Worm (Caenorhabditis elegans) whole organism, L1 larva: ENCODE results near the gene srw-17.

Experiments
- aha-1 ChIP-seq: fragments of 150-350 bp; optimal IDR thresholded peaks from 2 replicates; lab custom pipeline; 2014; ENCODE audit warnings: missing biosample characterization, missing genetic modification characterization
- fkh-10 ChIP-seq: sonication (generic microtip); optimal IDR thresholded peaks from 2 replicates; lab custom pipeline; 2017; ENCODE audit warnings: missing biosample characterization, missing genetic modification reagents, missing genetic modification characterization
- jun-1 ChIP-seq: fragments of 150-350 bp; optimal IDR thresholded peaks from 2 replicates; lab custom pipeline; 2014; ENCODE audit warnings: missing biosample characterization, missing genetic modification reagents, missing genetic modification characterization
- lin-39 ChIP-seq: fragments of 150-350 bp; optimal IDR thresholded peaks from 2 replicates; lab custom pipeline; 2014; ENCODE audit warnings: missing biosample characterization, missing genetic modification reagents, missing genetic modification characterization
- nhr-11 ChIP-seq: fragments of 150-350 bp; optimal IDR thresholded peaks from 2 replicates; lab custom pipeline; 2014; ENCODE audit warnings: missing biosample characterization, missing genetic modification characterization
- nhr-237 ChIP-seq: fragments of 150-350 bp; optimal IDR thresholded peaks from 2 replicates; lab custom pipeline; 2014; ENCODE audit warnings: missing biosample characterization, missing genetic modification characterization
- pag-3 ChIP-seq: sonication (generic microtip); optimal IDR thresholded peaks from 2 replicates; lab custom pipeline; 2017; ENCODE audit warnings: missing genetic modification characterization, mild to moderate bottlenecking, missing compliant biosample characterization, antibody characterized with exemption, borderline replicate concordance; ENCODE audit not compliant: insufficient read depth
- snpc-4 ChIP-seq: fragments of 150-350 bp; optimal IDR thresholded peaks from 2 replicates; lab custom pipeline; 2014; ENCODE audit warnings: missing biosample characterization, missing genetic modification characterization
- ztf-11 ChIP-seq, 2 experiments: sonication (generic microtip); optimal IDR thresholded peaks; 2 replicates each; lab custom pipeline; 2016 to 2017; ENCODE audit warnings: missing genetic modification characterization in 2 of 2, missing biosample characterization in 1 of 2, missing compliant biosample characterization in 1 of 2

DNA sequence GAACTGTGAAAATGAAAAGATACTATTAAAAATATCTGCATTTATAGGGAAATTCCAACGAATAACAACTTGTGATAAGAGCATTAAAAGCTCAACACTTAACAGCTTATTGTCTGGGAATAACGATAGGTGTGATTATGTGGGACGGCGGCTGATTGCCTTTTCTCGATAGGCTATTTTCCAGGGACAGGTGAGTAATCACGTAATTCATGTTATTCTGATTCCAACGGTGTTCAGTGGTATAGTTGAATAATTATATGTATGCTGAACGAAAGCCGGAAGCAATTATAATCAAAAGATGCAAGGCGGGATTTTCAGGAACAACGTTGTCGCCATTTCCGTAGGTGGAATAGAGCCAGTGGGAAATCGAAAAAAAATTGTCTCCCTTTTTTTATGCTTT is at the start of gene srw-17:
- TF ChIP-seq lin-39 (tag; lab: Kevin White, UChicago) (no peak), snpc-4 (tag; lab: Kevin White, UChicago) (no peak), nhr-11 (no peak), pag-3 (tag; lab: Kevin White, UChicago) (no peak), ztf-11 (tag; optimal IDR thresholded peaks at IDR 0.05; lab: Kevin White, UChicago) (no peak), nhr-237 (tag; lab: Kevin White, UChicago) (no peak), jun-1 (tag; lab: Kevin White, UChicago) (no peak), fkh-10 (GFP tag; lab: Kevin White, UChicago) (no peak), aha-1 (tag; lab: Kevin White, UChicago) (no peak)
